Fruit fly (Drosophila melanogaster) whole organism, embryonic: ENCODE measurements around the gene toy.

Experiments used
- Antp ChIP-seq: fragments of 200-800 bp; sonication (Bioruptor generic); optimal IDR thresholded peaks from 3 replicates; lab custom pipeline; 2016; ENCODE audit warnings: missing biosample characterization, missing genetic modification characterization
- Bteb2 ChIP-seq: fragments of 200-800 bp; sonication (Bioruptor generic); optimal IDR thresholded peaks from 2 replicates; lab custom pipeline; 2016; ENCODE audit warnings: missing biosample characterization, missing genetic modification characterization
- C15 ChIP-seq: fragments of 200-800 bp; sonication (Bioruptor generic); IDR thresholded peaks from 3 replicates; pipeline ENCODE4 v1.3.6; 2022; ENCODE audit warnings: missing biosample characterization, missing genetic modification characterization
- CG10366 ChIP-seq: fragments of 200-800 bp; sonication (Bioruptor generic); IDR thresholded peaks from 2 replicates; pipeline ENCODE4 v1.3.6; 2022; ENCODE audit warnings: missing biosample characterization, missing genetic modification characterization
- CG11560 ChIP-seq: fragments of 200-800 bp; sonication (Bioruptor generic); IDR thresholded peaks from 3 replicates; pipeline ENCODE4 v1.3.6; 2022; ENCODE audit warnings: missing biosample characterization, missing genetic modification characterization
- CG12155 ChIP-seq: fragments of 200-800 bp; sonication (Bioruptor generic); optimal IDR thresholded peaks from 3 replicates; lab custom pipeline; 2016; ENCODE audit warnings: missing biosample characterization, missing genetic modification characterization
- CG17829 ChIP-seq: fragments of 200-800 bp; optimal IDR thresholded peaks from 2 replicates; lab custom pipeline; 2019; ENCODE audit warnings: missing biosample characterization, mild to moderate bottlenecking, missing genetic modification characterization, moderate library complexity
- CG31224 ChIP-seq: fragments of 200-800 bp; sonication (Bioruptor generic); IDR thresholded peaks from 2 replicates; pipeline ENCODE4 v1.3.6; 2022; ENCODE audit warnings: missing biosample characterization, missing genetic modification characterization
- CG3163 ChIP-seq: fragments of 200-800 bp; sonication (Bioruptor generic); optimal IDR thresholded peaks from 3 replicates; lab custom pipeline; 2016; ENCODE audit warnings: missing biosample characterization, missing genetic modification characterization
- CG33213 ChIP-seq: fragments of 200-800 bp; sonication (Bioruptor generic); optimal IDR thresholded peaks from 3 replicates; lab custom pipeline; 2016; ENCODE audit warnings: missing biosample characterization, missing genetic modification characterization
- CG33557 ChIP-seq: fragments of 200-800 bp; sonication (Bioruptor generic); optimal IDR thresholded peaks from 2 replicates; lab custom pipeline; 2019; ENCODE audit warnings: missing biosample characterization, mild to moderate bottlenecking, missing genetic modification characterization, moderate library complexity
- CG3838 ChIP-seq: fragments of 200-800 bp; sonication (Bioruptor generic); optimal IDR thresholded peaks from 3 replicates; lab custom pipeline; 2016; ENCODE audit warnings: missing biosample characterization, missing genetic modification characterization
- CG4282 ChIP-seq: fragments of 200-800 bp; sonication (Bioruptor generic); optimal IDR thresholded peaks from 2 replicates; lab custom pipeline; 2016; ENCODE audit warnings: missing biosample characterization, missing genetic modification characterization
- CG4707 ChIP-seq: fragments of 200-800 bp; sonication (Bioruptor generic); optimal IDR thresholded peaks from 2 replicates; lab custom pipeline; 2018; ENCODE audit warnings: missing biosample characterization, mild to moderate bottlenecking, missing genetic modification characterization, moderate library complexity
- CG4820 ChIP-seq: fragments of 200-800 bp; sonication (Bioruptor generic); optimal IDR thresholded peaks from 3 replicates; lab custom pipeline; 2016; ENCODE audit warnings: missing biosample characterization, missing genetic modification characterization
- CG6254 ChIP-seq: fragments of 200-800 bp; sonication (Bioruptor generic); optimal IDR thresholded peaks from 3 replicates; lab custom pipeline; 2017; ENCODE audit warnings: mild to moderate bottlenecking, missing biosample characterization, missing genetic modification reagents, missing genetic modification characterization
- CG6791 ChIP-seq: fragments of 200-800 bp; sonication (Bioruptor generic); IDR thresholded peaks from 3 replicates; pipeline ENCODE4 v1.3.6; 2022; ENCODE audit warnings: missing biosample characterization, missing genetic modification characterization; ENCODE audit not compliant: partially characterized antibody
- CG6854 ChIP-seq: fragments of 200-800 bp; sonication (Bioruptor generic); optimal IDR thresholded peaks from 3 replicates; lab custom pipeline; 2017; ENCODE audit warnings: missing biosample characterization, mild to moderate bottlenecking, missing genetic modification characterization
- CG8281 ChIP-seq: fragments of 200-800 bp; sonication (Bioruptor generic); optimal IDR thresholded peaks from 2 replicates; lab custom pipeline; 2018; ENCODE audit warnings: missing biosample characterization, mild to moderate bottlenecking, missing genetic modification characterization, moderate library complexity
- CG8765 ChIP-seq: fragments of 200-800 bp; sonication (Bioruptor generic); IDR thresholded peaks from 2 replicates; pipeline ENCODE4 v1.3.6; 2022; ENCODE audit warnings: missing biosample characterization, missing genetic modification characterization
- CG8944 ChIP-seq: fragments of 200-800 bp; sonication (Bioruptor generic); optimal IDR thresholded peaks from 3 replicates; lab custom pipeline; 2016; ENCODE audit warnings: missing biosample characterization, missing genetic modification characterization
- CHES-1-like ChIP-seq: fragments of 200-800 bp; sonication (Bioruptor generic); optimal IDR thresholded peaks from 2 replicates; lab custom pipeline; 2016; ENCODE audit warnings: missing biosample characterization, missing genetic modification characterization
- CkIIα-i1 ChIP-seq: fragments of 200-800 bp; sonication (Bioruptor generic); IDR thresholded peaks from 2 replicates; pipeline ENCODE4 v1.3.6; 2022; ENCODE audit warnings: missing biosample characterization, missing genetic modification characterization
- Fer1 ChIP-seq: fragments of 200-800 bp; sonication (Bioruptor generic); optimal IDR thresholded peaks from 2 replicates; lab custom pipeline; 2017; ENCODE audit warnings: missing biosample characterization, mild to moderate bottlenecking, missing genetic modification characterization
- Hmr ChIP-seq: fragments of 200-800 bp; sonication (Bioruptor generic); optimal IDR thresholded peaks from 3 replicates; lab custom pipeline; 2017; ENCODE audit warnings: mild to moderate bottlenecking, missing biosample characterization, missing genetic modification reagents, missing genetic modification characterization
- Meics ChIP-seq: fragments of 200-800 bp; sonication (Bioruptor generic); optimal IDR thresholded peaks from 2 replicates; lab custom pipeline; 2017; ENCODE audit warnings: missing biosample characterization, mild to moderate bottlenecking, missing genetic modification characterization
- NFAT ChIP-seq: fragments of 200-800 bp; sonication (Bioruptor generic); IDR thresholded peaks from 2 replicates; pipeline ENCODE4 v1.3.6; 2022; ENCODE audit warnings: missing biosample characterization, missing genetic modification characterization
- NfI ChIP-seq: fragments of 200-800 bp; sonication (Bioruptor generic); optimal IDR thresholded peaks from 3 replicates; lab custom pipeline; 2018; ENCODE audit warnings: missing biosample characterization, mild to moderate bottlenecking, missing genetic modification characterization, moderate library complexity
- PHDP ChIP-seq: fragments of 200-800 bp; sonication (Bioruptor generic); optimal IDR thresholded peaks from 3 replicates; lab custom pipeline; 2018; ENCODE audit warnings: missing biosample characterization, mild to moderate bottlenecking, missing genetic modification characterization, moderate library complexity
- Poxn ChIP-seq: fragments of 200-800 bp; sonication (Bioruptor generic); IDR thresholded peaks from 2 replicates; pipeline ENCODE4 v1.3.6; 2022; ENCODE audit warnings: missing biosample characterization, missing genetic modification characterization
- abd-A ChIP-seq: fragments of 200-800 bp; sonication (Bioruptor generic); optimal IDR thresholded peaks from 3 replicates; lab custom pipeline; 2019; ENCODE audit warnings: missing biosample characterization, mild to moderate bottlenecking, missing genetic modification characterization, moderate library complexity
- ac ChIP-seq: fragments of 200-800 bp; sonication (Bioruptor generic); optimal IDR thresholded peaks from 3 replicates; lab custom pipeline; 2017; ENCODE audit warnings: missing biosample characterization, mild to moderate bottlenecking, missing genetic modification characterization
- amos ChIP-seq: fragments of 200-800 bp; sonication (Bioruptor generic); IDR thresholded peaks from 2 replicates; pipeline ENCODE4 v1.3.6; 2022; ENCODE audit warnings: missing biosample characterization, missing genetic modification characterization; ENCODE audit not compliant: partially characterized antibody
- cg ChIP-seq: fragments of 200-800 bp; sonication (Bioruptor generic); optimal IDR thresholded peaks from 3 replicates; lab custom pipeline; 2019; ENCODE audit warnings: missing biosample characterization, mild to moderate bottlenecking, missing genetic modification characterization, moderate library complexity
- crp ChIP-seq, 2 experiments: fragments of 200-800 bp; sonication (Bioruptor generic); optimal IDR thresholded peaks; 2 replicates in 1 of 2; 3 replicates in 1 of 2; lab custom pipeline; 2017; ENCODE audit warnings: missing biosample characterization in 2 of 2, missing genetic modification characterization in 2 of 2, mild to moderate bottlenecking in 1 of 2, moderate library complexity in 1 of 2
- emc ChIP-seq: fragments of 200-800 bp; sonication (Bioruptor generic); optimal IDR thresholded peaks from 2 replicates; lab custom pipeline; 2016; ENCODE audit warnings: missing biosample characterization, missing genetic modification characterization
- fd102C ChIP-seq: fragments of 200-800 bp; sonication (Bioruptor generic); optimal IDR thresholded peaks from 2 replicates; lab custom pipeline; 2018; ENCODE audit warnings: missing biosample characterization, mild to moderate bottlenecking, missing genetic modification characterization, moderate library complexity
- jumu ChIP-seq: fragments of 200-800 bp; sonication (Bioruptor generic); optimal IDR thresholded peaks from 3 replicates; lab custom pipeline; 2016; ENCODE audit warnings: missing biosample characterization, missing genetic modification characterization
- kah ChIP-seq: fragments of 200-800 bp; sonication (Bioruptor generic); optimal IDR thresholded peaks from 2 replicates; lab custom pipeline; 2018; ENCODE audit warnings: missing biosample characterization, mild to moderate bottlenecking, missing genetic modification characterization
- lola ChIP-seq, 3 experiments: fragments of >200 bp in 2 of 3; fragments of 200-800 bp in 1 of 3; sonication (Bioruptor generic) in 1 of 3; optimal IDR thresholded peaks; 2 replicates each; lab custom pipeline; 2017 to 2019; ENCODE audit warnings: missing biosample characterization in 3 of 3, missing genetic modification characterization in 3 of 3, mild to moderate bottlenecking in 1 of 3, moderate library complexity in 1 of 3
- pb ChIP-seq: fragments of 200-800 bp; sonication (Bioruptor generic); optimal IDR thresholded peaks from 3 replicates; lab custom pipeline; 2016; ENCODE audit warnings: missing biosample characterization, missing genetic modification characterization
- pzg ChIP-seq: fragments of 200-800 bp; sonication (Bioruptor generic); optimal IDR thresholded peaks from 3 replicates; lab custom pipeline; 2018; ENCODE audit warnings: missing biosample characterization, mild to moderate bottlenecking, missing genetic modification characterization, moderate library complexity
- ranshi ChIP-seq: fragments of 200-800 bp; sonication (Bioruptor generic); IDR thresholded peaks from 2 replicates; pipeline ENCODE4 v1.3.6; 2022; ENCODE audit warnings: missing biosample characterization, missing genetic modification characterization
- sens-2 ChIP-seq: fragments of 200-800 bp; sonication (Bioruptor generic); IDR thresholded peaks from 2 replicates; pipeline ENCODE4 v1.3.6; 2022; ENCODE audit warnings: missing biosample characterization, missing genetic modification characterization
- slp2 ChIP-seq: fragments of 200-800 bp; sonication (Bioruptor generic); optimal IDR thresholded peaks from 2 replicates; lab custom pipeline; 2016; ENCODE audit warnings: missing biosample characterization, missing genetic modification characterization
- sqz ChIP-seq: fragments of 200-800 bp; sonication (Bioruptor generic); optimal IDR thresholded peaks from 3 replicates; lab custom pipeline; 2018; ENCODE audit warnings: missing biosample characterization, mild to moderate bottlenecking, missing genetic modification characterization
- tgo ChIP-seq: fragments of 200-800 bp; sonication (Bioruptor generic); IDR thresholded peaks from 3 replicates; pipeline ENCODE4 v1.3.6; 2022; ENCODE audit warnings: missing biosample characterization, missing genetic modification characterization
- tin ChIP-seq: fragments of 200-800 bp; sonication (Bioruptor generic); optimal IDR thresholded peaks from 3 replicates; lab custom pipeline; 2016; ENCODE audit warnings: missing biosample characterization, missing genetic modification characterization
- zen2 ChIP-seq: fragments of 200-800 bp; sonication (Bioruptor generic); IDR thresholded peaks from 3 replicates; pipeline ENCODE4 v1.3.6; 2022; ENCODE audit warnings: missing biosample characterization, missing genetic modification characterization; ENCODE audit not compliant: partially characterized antibody

toy gene

DNA sequence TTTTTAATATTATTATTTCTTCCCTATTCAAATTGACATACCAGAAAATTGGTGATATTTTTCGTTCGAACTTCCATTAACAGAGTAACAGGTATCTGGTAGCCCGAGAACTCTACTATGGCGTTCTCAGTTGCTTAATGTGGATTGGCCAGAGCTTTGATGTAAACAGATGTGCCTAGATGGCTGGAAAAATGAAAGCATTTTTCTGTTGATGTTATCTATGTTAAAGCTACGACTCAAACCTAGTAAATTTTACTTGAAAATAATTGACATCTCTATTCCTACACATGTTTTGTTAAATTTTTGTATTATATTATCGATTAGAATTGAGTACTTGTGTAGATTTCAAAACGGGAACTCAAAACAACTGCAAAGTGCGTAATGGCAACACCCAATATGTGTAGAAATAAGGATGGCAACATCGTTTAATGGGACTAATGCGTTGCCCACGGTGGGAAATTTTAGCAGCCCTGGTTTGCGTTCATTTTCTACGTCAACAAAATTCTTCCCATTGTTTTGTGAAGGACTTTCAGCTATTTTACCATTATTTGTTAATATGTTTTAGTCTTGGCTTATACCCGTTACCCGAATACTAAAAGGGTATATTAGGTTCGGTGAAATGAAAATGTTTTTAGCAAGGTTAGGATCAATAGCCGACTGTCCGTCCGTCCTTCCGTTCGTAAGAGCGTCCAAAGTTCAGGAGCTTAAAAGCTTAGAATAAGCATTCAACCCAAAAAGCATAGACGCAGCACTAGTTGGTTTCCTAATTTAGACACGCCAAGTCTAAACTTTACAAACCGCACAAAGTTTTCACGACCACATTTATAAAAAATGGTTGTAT lies 9.7 kb upstream of the toy start (continued):
- TF ChIP-seq Meics (GFP tag; lab: Kevin White, UChicago) (no peak), PHDP (tag; lab: Kevin White, UChicago) (peak; percentile 18), CG6254 (GFP tag; lab: Kevin White, UChicago) (no peak), pzg (peak; percentile 51), NFAT (GFP tag; lab: Robert Waterston, UW) (no peak), amos (GFP tag; lab: Robert Waterston, UW) (peak; percentile 60), Hmr (GFP tag; lab: Kevin White, UChicago) (peak; percentile 92), Antp (no peak), CG33213 (GFP tag; lab: Kevin White, UChicago) (peak; percentile 95), cg (no peak), pb (no peak), CG3163 (peak; percentile 8), NfI (GFP tag; lab: Kevin White, UChicago) (no peak), CHES-1-like (GFP tag; lab: Kevin White, UChicago) (no peak), Bteb2 (no peak), CG4707 (GFP tag; lab: Kevin White, UChicago) (peak; percentile 17), CG4282 (GFP tag; lab: Kevin White, UChicago) (no peak), CG8944 (GFP tag; lab: Kevin White, UChicago) (no peak), jumu (no peak), CG4820 (GFP tag; lab: Kevin White, UChicago) (no peak), CG10366 (no peak), fd102C (GFP tag; lab: Kevin White, UChicago) (no peak), CG12155 (GFP tag; lab: Kevin White, UChicago) (no peak), CG3838 (no peak), ac (GFP tag; lab: Kevin White, UChicago) (no peak), crp (GFP tag; optimal IDR thresholded peaks at IDR 0.05; lab: Kevin White, UChicago) (no peak), C15 (no peak), CkIIα-i1 (GFP tag; lab: Robert Waterston, UW) (no peak), CG11560 (tag; lab: Robert Waterston, UW) (no peak; the same call in 2 of the 3 replicates), CG6854 (GFP tag; lab: Kevin White, UChicago) (no peak), sqz (GFP tag; lab: Kevin White, UChicago) (no peak), emc (GFP tag; lab: Kevin White, UChicago) (no peak), ranshi (no peak), abd-A (tag; lab: Kevin White, UChicago) (no peak), CG8281 (no peak), lola (GFP tag; optimal IDR thresholded peaks at IDR 0.05; lab: Kevin White, UChicago) (peak in 1 of 3 experiments; percentile 51), CG31224 (GFP tag; lab: Robert Waterston, UW) (no peak), tgo (GFP tag; lab: Robert Waterston, UW) (no peak), sens-2 (GFP tag; lab: Robert Waterston, UW) (no peak), CG33557 (GFP tag; lab: Kevin White, UChicago) (no peak), tin (GFP tag; lab: Kevin White, UChicago) (peak; percentile 12), slp2 (no peak), Fer1 (peak; percentile 54), zen2 (no peak), CG17829 (peak; percentile 23), CG6791 (peak; percentile 89), CG8765 (no peak), Poxn (GFP tag; lab: Robert Waterston, UW) (no peak), kah (GFP tag; lab: Kevin White, UChicago) (no peak)
